Fruit fly (Drosophila melanogaster): ENCODE measurements around the gene slp1.

DNA sequence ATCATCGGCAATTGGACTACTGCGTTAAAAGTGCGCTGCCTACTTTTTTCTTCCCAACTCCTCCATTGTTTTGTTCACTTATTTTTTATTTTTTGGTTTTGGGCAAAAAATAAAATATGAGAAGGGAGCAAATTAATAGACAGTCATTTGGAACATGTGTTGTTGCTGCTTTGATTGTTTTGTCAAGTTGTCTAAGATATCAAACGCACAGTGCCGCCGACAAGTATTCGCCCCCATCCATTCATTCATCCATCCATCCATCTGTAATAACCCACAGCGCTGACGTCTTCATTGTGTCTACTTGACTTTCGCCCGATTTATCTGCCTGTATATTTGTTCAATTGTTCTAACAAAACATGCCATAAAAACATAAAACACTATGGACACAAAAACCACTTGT lies 1.6 kb upstream of the slp1 start:
- TF ChIP-seq CTCF (optimal IDR thresholded peaks at IDR 0.05) (no peak), CG8478 (optimal IDR thresholded peaks at IDR 0.05) (no peak)
